Worm (Caenorhabditis elegans): ENCODE data around the gene zyg-1.
A peak's percentile ranks its signal among the peaks of the same experiment; 100 is the strongest.
"Not testable (repeated sequence)": the region's sequence is repeated elsewhere in the genome, so short reads cannot be mapped to it uniquely, and the experiment has no call there.

The zyg-1 gene

DNA sequence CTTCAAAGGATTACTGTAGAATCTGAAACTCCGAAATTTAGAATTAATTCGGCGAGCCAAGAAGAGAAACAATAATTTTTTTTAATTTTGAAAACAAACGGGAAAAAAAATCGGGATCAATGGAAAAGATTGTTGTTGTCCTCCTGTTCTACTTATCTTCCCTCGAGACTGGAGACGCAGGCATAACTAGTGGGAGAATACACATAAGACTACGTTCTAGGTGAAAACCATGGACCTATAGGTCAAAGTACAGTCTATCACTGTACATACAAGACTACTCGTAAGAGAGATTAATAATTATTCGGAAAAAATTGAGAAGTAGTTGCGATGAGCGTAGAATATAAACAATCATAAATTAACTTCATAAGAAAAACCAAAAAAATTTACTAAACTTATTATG lies 30.2 kb upstream of the zyg-1 start, which contains the start of gene dhs-6:
dhs-6 (minus strand) TSS at position 22 of the 400 bp plus-strand sequence.
- TF ChIP-seq attf-5 (GFP tag; optimal IDR thresholded peaks at IDR 0.05) (no peak), ZK185.1 (tag; optimal IDR thresholded peaks at IDR 0.05; ENCODE audit: poor library complexity, severe bottlenecking) (peak; percentile 49), madf-6 (GFP tag; IDR thresholded peaks at IDR 0.05) (peak; percentile 15; the same call in 1 of the 2 replicates), snpc-3.4 (tag; optimal IDR thresholded peaks at IDR 0.05) (peak; percentile 49), ztf-22 (GFP tag; optimal IDR thresholded peaks at IDR 0.05) (no peak), cebp-2 (GFP tag; IDR thresholded peaks at IDR 0.05) (no peak), madf-3 (GFP tag; IDR thresholded peaks at IDR 0.05) (0 out of 2 replicates have a peak, but pooled peaks have one; percentile 28), snpc-4 (GFP tag; optimal IDR thresholded peaks at IDR 0.05) (no peak), snpc-4 (tag; optimal IDR thresholded peaks at IDR 0.05) (peak in 2 of 4 experiments; percentile 37 to 39)

- TF ChIP-seq snpc-4 (GFP tag; optimal IDR thresholded peaks at IDR 0.05); snpc-4 (tag; optimal IDR thresholded peaks at IDR 0.05); F52B5.7 (tag; optimal IDR thresholded peaks at IDR 0.05); Y56A3A.18 (GFP tag; IDR thresholded peaks at IDR 0.05): not testable (repeated sequence)
Observed at ce11 chrII:5622383-5622939, 27.1 kb upstream of the zyg-1 start, which contains the start of the genes eif-3.L and npl-4.2. TSS of gene eif-3.L (minus strand) at chrII:5622483. TSS of gene npl-4.2 (plus strand) at chrII:5622889.

DNA sequence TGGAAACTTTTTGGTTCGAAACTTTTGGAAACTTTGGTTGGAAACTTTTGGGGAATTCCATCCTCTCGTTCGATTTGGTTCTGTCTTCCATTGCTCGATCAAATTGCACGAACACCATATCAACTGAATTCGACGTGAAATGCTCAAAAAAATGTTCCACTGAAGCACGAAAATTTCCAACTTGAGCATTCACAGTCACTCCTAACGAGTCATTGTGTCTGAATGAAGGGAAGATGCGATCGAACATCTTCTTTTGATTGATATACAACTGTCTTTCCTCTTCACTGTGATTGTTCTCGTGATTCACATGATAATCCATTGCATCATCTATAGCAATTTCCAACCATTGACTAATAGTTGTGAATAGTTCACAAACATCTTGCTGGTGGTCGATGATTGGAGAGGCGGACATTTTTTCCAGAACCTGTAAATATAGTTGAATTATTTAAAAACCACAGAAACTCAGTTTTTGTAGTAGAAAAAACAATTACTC lies 21.2 kb upstream of the zyg-1 start, which contains the start of gene F59E12.15:
F59E12.15 (minus strand) TSS at position 51 of the 493 bp plus-strand sequence.
- TF ChIP-seq ztf-3 (GFP tag; optimal IDR thresholded peaks at IDR 0.05) (no peak), Y53F4B.3 (GFP tag; IDR thresholded peaks at IDR 0.05) (no peak), lin-54 (GFP tag; optimal IDR thresholded peaks at IDR 0.05) (no peak), nhr-90 (tag; optimal IDR thresholded peaks at IDR 0.05) (no peak), fkh-3 (tag; optimal IDR thresholded peaks at IDR 0.05) (no peak), pha-4 (tag; optimal IDR thresholded peaks at IDR 0.05) (no peak), repo-1 (tag; optimal IDR thresholded peaks at IDR 0.05) (no peak), chd-7 (tag; optimal IDR thresholded peaks at IDR 0.05) (no peak)

- TF ChIP-seq ztf-6 (GFP tag; IDR thresholded peaks at IDR 0.05); ceh-40 (GFP tag; IDR thresholded peaks at IDR 0.05); mes-4 (tag; optimal IDR thresholded peaks at IDR 0.05): not testable (repeated sequence)
Observed at ce11 chrII:5630851-5631401, 18.6 kb upstream of the zyg-1 start, which contains the start of the genes F59E12.6 and npl-4.1. TSS of gene F59E12.6 (minus strand) at chrII:5630951. TSS of gene npl-4.1 (plus strand) at chrII:5631351.

- TF ChIP-seq attf-3 (GFP tag; conservative IDR thresholded peaks at IDR 0.05): peak; percentile 87
- TF ChIP-seq somi-1 (GFP tag; optimal IDR thresholded peaks at IDR 0.05): no peak
Observed at ce11 chrII:5633453-5633852, 16.1 kb upstream of the zyg-1 start.

- TF ChIP-seq nfyb-1 (GFP tag; IDR thresholded peaks at IDR 0.05): no peak
- no peak for TF ChIP-seq dox-1 (GFP tag; IDR thresholded peaks at IDR 0.05)
- no peak for TF ChIP-seq nhr-120 (GFP tag; IDR thresholded peaks at IDR 0.05)
- no peak for TF ChIP-seq rcor-1 (GFP tag; IDR thresholded peaks at IDR 0.05)
- TF ChIP-seq ZK185.1 (tag; optimal IDR thresholded peaks at IDR 0.05; ENCODE audit: poor library complexity, severe bottlenecking): no peak
- TF ChIP-seq him-1 (tag; optimal IDR thresholded peaks at IDR 0.05): no peak
- no peak for TF ChIP-seq T07F8.4 (tag; optimal IDR thresholded peaks at IDR 0.05)
- no peak for TF ChIP-seq F23B12.7 (tag; optimal IDR thresholded peaks at IDR 0.05; ENCODE audit: insufficient read depth)
- no peak for TF ChIP-seq snpc-3.4 (tag; optimal IDR thresholded peaks at IDR 0.05)
- TF ChIP-seq F57A8.1 (GFP tag; optimal IDR thresholded peaks at IDR 0.05): no peak
- no peak for TF ChIP-seq attf-3 (GFP tag; conservative IDR thresholded peaks at IDR 0.05)
- no peak for TF ChIP-seq zim-3 (tag; optimal IDR thresholded peaks at IDR 0.05)
- TF ChIP-seq chd-7 (tag; optimal IDR thresholded peaks at IDR 0.05): no peak
- no peak for TF ChIP-seq cebp-2 (GFP tag; IDR thresholded peaks at IDR 0.05)
- TF ChIP-seq athp-1 (tag; optimal IDR thresholded peaks at IDR 0.05): no peak
- TF ChIP-seq bed-1 (GFP tag; IDR thresholded peaks at IDR 0.05): no peak
- no peak for TF ChIP-seq atf-7 (tag; optimal IDR thresholded peaks at IDR 0.05)
- TF ChIP-seq attf-6 (GFP tag; IDR thresholded peaks at IDR 0.05): no peak
- no peak for TF ChIP-seq lin-35 (GFP tag; optimal IDR thresholded peaks at IDR 0.05)
Observed at ce11 chrII:5636826-5637225, 12.7 kb upstream of the zyg-1 start, which contains the start of gene F59E12.8. TSS of gene F59E12.8 (minus strand) at chrII:5636926.

Data from whole organism, young adult.